Fruit fly (Drosophila melanogaster) whole organism, embryonic: ENCODE data around the gene Cyp12a5.
A peak's percentile ranks its signal among the peaks of the same experiment; 100 is the strongest.

ENCODE experiments used
- ATbp ChIP-seq: fragments of 200-800 bp; sonication (Bioruptor generic); optimal IDR thresholded peaks from 2 replicates; lab custom pipeline; 2017; ENCODE audit warnings: missing biosample characterization, mild to moderate bottlenecking, missing genetic modification characterization, missing genetic modification reagents
- Asciz ChIP-seq: fragments of 200-800 bp; sonication (Bioruptor generic); optimal IDR thresholded peaks from 2 replicates; lab custom pipeline; 2017; ENCODE audit warnings: missing biosample characterization, mild to moderate bottlenecking, missing genetic modification characterization, missing genetic modification reagents
- BtbVII ChIP-seq: fragments of 200-800 bp; sonication (Bioruptor generic); optimal IDR thresholded peaks from 3 replicates; lab custom pipeline; 2017; ENCODE audit warnings: missing biosample characterization, mild to moderate bottlenecking, missing genetic modification characterization
- CG10147 ChIP-seq: fragments of 200-800 bp; sonication (Bioruptor generic); optimal IDR thresholded peaks from 2 replicates; lab custom pipeline; 2019; ENCODE audit warnings: missing biosample characterization, mild to moderate bottlenecking, missing genetic modification characterization, moderate library complexity
- CG10267 ChIP-seq: fragments of 200-800 bp; sonication (Bioruptor generic); optimal IDR thresholded peaks from 2 replicates; lab custom pipeline; 2018; ENCODE audit warnings: missing biosample characterization, mild to moderate bottlenecking, missing genetic modification characterization, moderate library complexity
- CG11093 ChIP-seq: fragments of 200-800 bp; sonication (Bioruptor generic); IDR thresholded peaks from 3 replicates; pipeline ENCODE4 v1.3.6; 2022; ENCODE audit warnings: missing biosample characterization, missing genetic modification characterization
- CG11504 ChIP-seq: fragments of 200-800 bp; sonication (Bioruptor generic); optimal IDR thresholded peaks from 3 replicates; lab custom pipeline; 2019; ENCODE audit warnings: missing biosample characterization, mild to moderate bottlenecking, missing genetic modification characterization, moderate library complexity
- CG13624 ChIP-seq: fragments of 200-800 bp; sonication (Bioruptor generic); optimal IDR thresholded peaks from 2 replicates; lab custom pipeline; 2016; ENCODE audit warnings: missing biosample characterization, missing genetic modification characterization
- CG14014 ChIP-seq: fragments of 200-800 bp; sonication (Bioruptor generic); IDR thresholded peaks from 2 replicates; pipeline ENCODE4 v1.3.6; 2022; ENCODE audit warnings: missing biosample characterization, missing genetic modification characterization
- CG15696 ChIP-seq: fragments of 200-800 bp; sonication (Bioruptor generic); optimal IDR thresholded peaks from 2 replicates; lab custom pipeline; 2019; ENCODE audit warnings: missing biosample characterization, mild to moderate bottlenecking, missing genetic modification characterization, moderate library complexity
- CG1603 ChIP-seq: fragments of 200-800 bp; sonication (Bioruptor generic); optimal IDR thresholded peaks from 2 replicates; lab custom pipeline; 2019; ENCODE audit warnings: missing biosample characterization, mild to moderate bottlenecking, missing genetic modification characterization, moderate library complexity
- CG16815 ChIP-seq: fragments of 200-800 bp; sonication (Bioruptor generic); optimal IDR thresholded peaks from 3 replicates; lab custom pipeline; 2017; ENCODE audit warnings: missing biosample characterization, mild to moderate bottlenecking, missing genetic modification characterization
- CG17359 ChIP-seq: fragments of 200-800 bp; sonication (Bioruptor generic); optimal IDR thresholded peaks from 3 replicates; lab custom pipeline; 2018; ENCODE audit warnings: missing biosample characterization, mild to moderate bottlenecking, missing genetic modification characterization, moderate library complexity
- CG30431 ChIP-seq: fragments of 200-800 bp; sonication (Bioruptor generic); optimal IDR thresholded peaks from 2 replicates; lab custom pipeline; 2017; ENCODE audit warnings: missing biosample characterization, missing genetic modification characterization
- CG32532 ChIP-seq: fragments of 200-800 bp; sonication (Bioruptor generic); IDR thresholded peaks from 2 replicates; pipeline ENCODE4 v1.3.6; 2022; ENCODE audit warnings: missing biosample characterization, missing genetic modification characterization
- CG4360 ChIP-seq: fragments of 200-800 bp; sonication (Bioruptor generic); IDR thresholded peaks from 2 replicates; pipeline ENCODE4 v1.3.6; 2022; ENCODE audit warnings: missing biosample characterization, missing genetic modification characterization
- CG4820 ChIP-seq: fragments of 200-800 bp; sonication (Bioruptor generic); optimal IDR thresholded peaks from 3 replicates; lab custom pipeline; 2016; ENCODE audit warnings: missing biosample characterization, missing genetic modification characterization
- CG5180 ChIP-seq: fragments of 200-800 bp; sonication (Bioruptor generic); optimal IDR thresholded peaks from 3 replicates; lab custom pipeline; 2017; ENCODE audit warnings: missing biosample characterization, missing genetic modification characterization, mild to moderate bottlenecking, moderate library complexity, missing genetic modification reagents
- CG6765 ChIP-seq: fragments of 200-800 bp; sonication (Bioruptor generic); optimal IDR thresholded peaks from 3 replicates; lab custom pipeline; 2017; ENCODE audit warnings: missing biosample characterization, mild to moderate bottlenecking, missing genetic modification characterization
- CG8359 ChIP-seq: fragments of 200-800 bp; sonication (Bioruptor generic); optimal IDR thresholded peaks from 2 replicates; lab custom pipeline; 2017; ENCODE audit warnings: missing biosample characterization, mild to moderate bottlenecking, missing genetic modification characterization, borderline replicate concordance
- CG8478 ChIP-seq: fragments of >200 bp; optimal IDR thresholded peaks from 2 replicates; lab custom pipeline; 2018
- CHES-1-like ChIP-seq: fragments of 200-800 bp; sonication (Bioruptor generic); optimal IDR thresholded peaks from 2 replicates; lab custom pipeline; 2016; ENCODE audit warnings: missing biosample characterization, missing genetic modification characterization
- Dek ChIP-seq: fragments of 200-800 bp; sonication (Bioruptor generic); optimal IDR thresholded peaks from 3 replicates; lab custom pipeline; 2019; ENCODE audit warnings: missing biosample characterization, mild to moderate bottlenecking, missing genetic modification characterization, moderate library complexity
- GATAe ChIP-seq: fragments of 200-800 bp; sonication (Bioruptor generic); conservative IDR thresholded peaks from 2 replicates; pipeline ENCODE4 v1.3.6; 2022; ENCODE audit warnings: missing biosample characterization, missing genetic modification characterization
- HHEX ChIP-seq: fragments of 200-800 bp; sonication (Bioruptor generic); optimal IDR thresholded peaks from 3 replicates; lab custom pipeline; 2017; ENCODE audit warnings: missing biosample characterization, mild to moderate bottlenecking, missing genetic modification characterization, missing genetic modification reagents
- HLH4C ChIP-seq: fragments of 200-800 bp; sonication (Bioruptor generic); IDR thresholded peaks from 3 replicates; pipeline ENCODE4 v1.3.6; 2022; ENCODE audit warnings: missing biosample characterization, missing genetic modification characterization; ENCODE audit not compliant: partially characterized antibody
- Pdp1 ChIP-seq, 2 experiments: fragments of 200-800 bp; sonication (Bioruptor generic); optimal IDR thresholded peaks; 3 replicates each; lab custom pipeline; 2016; ENCODE audit warnings: missing biosample characterization in 2 of 2, missing genetic modification characterization in 2 of 2, mild to moderate bottlenecking in 1 of 2, moderate library complexity in 1 of 2
- Rfx ChIP-seq: fragments of 200-800 bp; sonication (Bioruptor generic); IDR thresholded peaks from 2 replicates; pipeline ENCODE4 v1.3.6; 2022; ENCODE audit warnings: missing biosample characterization, missing genetic modification characterization
- Side ChIP-seq: fragments of 200-800 bp; sonication (Bioruptor generic); optimal IDR thresholded peaks from 2 replicates; lab custom pipeline; 2016; ENCODE audit warnings: missing biosample characterization, missing genetic modification characterization
- Vsx1 ChIP-seq: fragments of 200-800 bp; sonication (Bioruptor generic); optimal IDR thresholded peaks from 2 replicates; lab custom pipeline; 2017; ENCODE audit warnings: missing biosample characterization, mild to moderate bottlenecking, missing genetic modification characterization, missing genetic modification reagents
- ac ChIP-seq: fragments of 200-800 bp; sonication (Bioruptor generic); optimal IDR thresholded peaks from 3 replicates; lab custom pipeline; 2017; ENCODE audit warnings: missing biosample characterization, mild to moderate bottlenecking, missing genetic modification characterization
- amos ChIP-seq: fragments of 200-800 bp; sonication (Bioruptor generic); IDR thresholded peaks from 2 replicates; pipeline ENCODE4 v1.3.6; 2022; ENCODE audit warnings: missing biosample characterization, missing genetic modification characterization; ENCODE audit not compliant: partially characterized antibody
- bowl ChIP-seq: fragments of 200-800 bp; sonication (Bioruptor generic); IDR thresholded peaks from 2 replicates; pipeline ENCODE4 v1.3.6; 2022; ENCODE audit warnings: missing biosample characterization, missing genetic modification characterization
- bsh ChIP-seq, 2 experiments: fragments of 200-800 bp; sonication (Bioruptor generic); optimal IDR thresholded peaks; 2 replicates each; lab custom pipeline; 2017 to 2018; ENCODE audit warnings: mild to moderate bottlenecking in 2 of 2, missing biosample characterization in 2 of 2, missing genetic modification characterization in 2 of 2, moderate library complexity in 1 of 2
- chm ChIP-seq: fragments of 200-800 bp; sonication (Bioruptor generic); IDR thresholded peaks from 2 replicates; pipeline ENCODE4 v1.3.6; 2022; ENCODE audit warnings: missing biosample characterization, missing genetic modification characterization
- ci ChIP-seq: fragments of 200-800 bp; sonication (Bioruptor generic); IDR thresholded peaks from 3 replicates; pipeline ENCODE4 v1.3.6; 2022; ENCODE audit warnings: missing biosample characterization, missing genetic modification characterization
- corto ChIP-seq: fragments of 200-800 bp; sonication (Bioruptor generic); optimal IDR thresholded peaks from 2 replicates; lab custom pipeline; 2016; ENCODE audit warnings: missing biosample characterization, mild to moderate bottlenecking, missing genetic modification characterization, moderate library complexity
- croc ChIP-seq: fragments of 200-800 bp; sonication (Bioruptor generic); conservative IDR thresholded peaks from 3 replicates; pipeline ENCODE4 v1.3.6; 2022; ENCODE audit warnings: missing biosample characterization, missing genetic modification characterization
- eve ChIP-seq, 2 experiments: fragments of >200 bp; optimal IDR thresholded peaks; 2 replicates each; lab custom pipeline; 2017; ENCODE audit warnings: missing biosample characterization in 2 of 2, missing genetic modification characterization in 2 of 2
- insv ChIP-seq, 2 experiments: fragments of 200-800 bp; sonication (Bioruptor generic); optimal IDR thresholded peaks; 3 replicates each; lab custom pipeline; 2016 to 2018; ENCODE audit warnings: missing biosample characterization in 2 of 2, missing genetic modification characterization in 2 of 2
- lmd ChIP-seq: fragments of 200-800 bp; sonication (Bioruptor generic); IDR thresholded peaks from 2 replicates; pipeline ENCODE4 v1.3.6; 2022; ENCODE audit warnings: missing biosample characterization, missing genetic modification characterization
- nau ChIP-seq: fragments of 200-800 bp; sonication (Bioruptor generic); optimal IDR thresholded peaks from 3 replicates; lab custom pipeline; 2017; ENCODE audit warnings: missing biosample characterization, mild to moderate bottlenecking, missing genetic modification characterization, missing genetic modification reagents
- odd ChIP-seq: fragments of 200-800 bp; sonication (Bioruptor generic); optimal IDR thresholded peaks from 2 replicates; lab custom pipeline; 2017; ENCODE audit warnings: missing biosample characterization, mild to moderate bottlenecking, missing genetic modification characterization
- pan ChIP-seq, 4 experiments: fragments of >200 bp in 3 of 4; fragments of 200-800 bp in 1 of 4; sonication (Bioruptor generic) in 1 of 4; optimal IDR thresholded peaks in 3 of 4; IDR thresholded peaks in 1 of 4; 2 replicates each; pipeline versions ENCODE4 v1.3.6 to Lab custom; 2017 to 2022; ENCODE audit warnings: missing biosample characterization in 2 of 4, missing genetic modification characterization in 2 of 4, mixed read lengths in 1 of 4
- pb ChIP-seq: fragments of 200-800 bp; sonication (Bioruptor generic); optimal IDR thresholded peaks from 3 replicates; lab custom pipeline; 2016; ENCODE audit warnings: missing biosample characterization, missing genetic modification characterization
- row ChIP-seq: fragments of 200-800 bp; sonication (Bioruptor generic); IDR thresholded peaks from 3 replicates; pipeline ENCODE4 v1.3.6; 2022; ENCODE audit warnings: missing biosample characterization, missing genetic modification characterization
- toy ChIP-seq: fragments of 200-800 bp; sonication (Bioruptor generic); IDR thresholded peaks from 2 replicates; pipeline ENCODE4 v1.3.6; 2022; ENCODE audit warnings: missing biosample characterization, missing genetic modification characterization
- zen ChIP-seq: fragments of 200-800 bp; sonication (Bioruptor generic); optimal IDR thresholded peaks from 3 replicates; lab custom pipeline; 2018; ENCODE audit warnings: missing biosample characterization, mild to moderate bottlenecking, missing genetic modification characterization, moderate library complexity

The Cyp12a5 gene

dm6 chr3R:19093127-19093812 is 39.2 kb upstream of the Cyp12a5 start (continued):
- peak; percentile 31; the same call in 1 of the 2 replicates for TF ChIP-seq amos (GFP tag; lab: Robert Waterston, UW)
- TF ChIP-seq Vsx1 (GFP tag; lab: Kevin White, UChicago): peak; percentile 17
- TF ChIP-seq Side: no peak
- TF ChIP-seq ATbp: no peak
- TF ChIP-seq HLH4C (GFP tag; lab: Robert Waterston, UW): no peak
- TF ChIP-seq CG11504 (tag; lab: Kevin White, UChicago): peak; percentile 60
- TF ChIP-seq nau (GFP tag; lab: Kevin White, UChicago): peak; percentile 27
- TF ChIP-seq CG10147: no peak
- peak; percentile 22 for TF ChIP-seq CG16815
- peak; percentile 39; the same call in 1 of the 3 replicates for TF ChIP-seq CG11093 (GFP tag; lab: Robert Waterston, UW)
- TF ChIP-seq Asciz (GFP tag; lab: Kevin White, UChicago): peak; percentile 7
- TF ChIP-seq pan (optimal IDR thresholded peaks at IDR 0.05; lab: Kevin White, UChicago): no peak
- TF ChIP-seq pan (GFP tag; optimal IDR thresholded peaks at IDR 0.05 in 1 of 2, IDR thresholded peaks at IDR 0.05 in 1 of 2): peak in 1 of 2 experiments; percentile 8
- no peak for TF ChIP-seq corto (GFP tag; lab: Kevin White, UChicago)
- TF ChIP-seq CG15696: no peak
- TF ChIP-seq BtbVII (GFP tag; lab: Kevin White, UChicago): peak; percentile 35
- no peak for TF ChIP-seq Rfx (GFP tag; lab: Robert Waterston, UW)
- no peak for TF ChIP-seq CG8478 (lab: Kevin White, UChicago)
- TF ChIP-seq croc: no peak
- 0 out of 2 replicates have a peak, but pooled peaks have one; percentile 19 for TF ChIP-seq toy (GFP tag; lab: Robert Waterston, UW)
- TF ChIP-seq CG5180 (GFP tag; lab: Kevin White, UChicago): peak; percentile 55
- no peak for TF ChIP-seq CG4360
- peak; percentile 19 for TF ChIP-seq HHEX
- TF ChIP-seq insv (GFP tag; optimal IDR thresholded peaks at IDR 0.05; lab: Kevin White, UChicago): no peak
- no peak for TF ChIP-seq pb
- TF ChIP-seq bowl: 0 out of 2 replicates have a peak, but pooled peaks have one; percentile 12
- TF ChIP-seq CG30431 (GFP tag; lab: Kevin White, UChicago): no peak
- peak in 1 of 2 experiments; percentile 56 for TF ChIP-seq eve (GFP tag; optimal IDR thresholded peaks at IDR 0.05; lab: Kevin White, UChicago)
- TF ChIP-seq GATAe (GFP tag; lab: Robert Waterston, UW): no peak
- TF ChIP-seq CG32532: peak; percentile 60; the same call in 1 of the 2 replicates
- TF ChIP-seq lmd (GFP tag; lab: Robert Waterston, UW): peak; percentile 31; the same call in 1 of the 2 replicates
- no peak for TF ChIP-seq CG8359
- TF ChIP-seq row (GFP tag; lab: Robert Waterston, UW): peak; percentile 56
- peak; percentile 6 for TF ChIP-seq CG4820 (GFP tag; lab: Kevin White, UChicago)
- TF ChIP-seq CG17359 (tag; lab: Kevin White, UChicago): peak; percentile 12
- peak; percentile 9 for TF ChIP-seq Dek (tag; lab: Kevin White, UChicago)
- TF ChIP-seq CG6765: no peak
- no peak for TF ChIP-seq CHES-1-like
- TF ChIP-seq CG1603 (tag; lab: Kevin White, UChicago): peak; percentile 16
- no peak for TF ChIP-seq ac (GFP tag; lab: Kevin White, UChicago)
- no peak for TF ChIP-seq CG13624
- TF ChIP-seq Pdp1 (GFP tag; optimal IDR thresholded peaks at IDR 0.05; lab: Kevin White, UChicago): no peak
- TF ChIP-seq ci (GFP tag; lab: Robert Waterston, UW): peak; percentile 38; the same call in 1 of the 3 replicates
- TF ChIP-seq CG14014 (GFP tag; lab: Robert Waterston, UW): no peak
- TF ChIP-seq zen (tag; lab: Kevin White, UChicago): no peak
- no peak for TF ChIP-seq odd (GFP tag; lab: Kevin White, UChicago)
- peak; percentile 10 for TF ChIP-seq CG10267 (tag; lab: Kevin White, UChicago)
- TF ChIP-seq bsh (GFP tag; optimal IDR thresholded peaks at IDR 0.05; lab: Kevin White, UChicago): no peak
- peak; percentile 56; the same call in 1 of the 2 replicates for TF ChIP-seq chm
